Fruit fly (Drosophila melanogaster): Measurements from ENCODE around the gene MBD-R2.

Gene MBD-R2

DNA sequence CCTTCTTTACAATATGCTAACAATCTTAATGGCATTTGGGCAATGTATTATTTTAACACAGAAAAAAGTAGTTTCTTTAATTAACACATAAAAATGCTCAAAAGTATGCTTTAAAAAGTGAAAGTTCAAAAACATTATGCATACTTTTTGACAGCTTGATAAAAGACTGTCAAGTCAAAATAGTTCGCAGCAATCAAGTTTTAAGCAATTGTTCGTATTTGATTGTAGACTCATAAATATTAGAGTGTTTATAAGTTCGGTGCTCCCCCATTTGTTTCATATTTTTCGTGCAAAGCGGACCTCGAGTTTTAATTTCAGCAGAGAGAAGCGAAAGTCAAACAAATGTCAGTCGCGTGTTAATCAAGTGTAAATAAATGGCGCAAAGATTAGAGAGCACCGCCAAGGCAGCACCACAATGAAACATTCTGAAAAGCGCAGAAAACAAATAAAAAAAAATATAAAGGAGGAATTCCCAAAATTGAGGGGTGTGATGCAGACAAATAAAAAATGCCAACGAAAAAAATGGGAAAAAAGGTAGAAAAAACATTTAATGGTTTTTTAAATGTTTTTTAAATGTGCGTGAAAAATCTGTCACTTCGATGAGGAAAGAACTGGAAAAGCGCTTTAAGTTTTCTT lies 11.0 kb downstream of the MBD-R2 start:
- TF ChIP-seq psq (optimal IDR thresholded peaks at IDR 0.05), result no peak
- no peak for TF ChIP-seq insv (optimal IDR thresholded peaks at IDR 0.05)
- no peak for TF ChIP-seq h (optimal IDR thresholded peaks at IDR 0.05)
- TF ChIP-seq ttk (optimal IDR thresholded peaks at IDR 0.05), result no peak
- TF ChIP-seq Myc (optimal IDR thresholded peaks at IDR 0.05), result no peak
- no peak for TF ChIP-seq Sin3A (optimal IDR thresholded peaks at IDR 0.05)

DNA sequence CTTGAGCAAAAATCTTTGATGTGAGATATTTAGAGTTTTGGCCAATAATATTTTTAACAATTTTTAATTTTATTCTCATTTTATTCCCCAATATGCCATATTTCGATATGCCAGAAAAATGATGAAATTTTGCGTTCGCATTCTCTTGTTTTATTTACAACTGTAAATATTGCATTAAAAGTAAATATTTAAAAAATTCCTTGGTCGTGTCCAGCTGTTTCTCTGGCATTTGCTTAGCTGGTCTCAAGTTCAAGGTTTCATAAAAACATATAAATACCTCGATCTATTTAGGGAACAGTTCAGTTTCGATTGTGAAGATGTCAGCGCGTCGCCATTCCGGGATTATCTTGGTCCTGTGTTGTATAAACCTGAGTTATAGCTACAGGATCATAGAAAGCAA lies 14.7 kb downstream of the MBD-R2 start, which contains the start of gene Sgsf:
Gene Sgsf (plus strand): TSS at position 301 of the 400 bp plus-strand sequence.
- TF ChIP-seq ttk (optimal IDR thresholded peaks at IDR 0.05) (no peak), insv (optimal IDR thresholded peaks at IDR 0.05) (no peak), h (optimal IDR thresholded peaks at IDR 0.05) (no peak), Myc (optimal IDR thresholded peaks at IDR 0.05) (no peak), psq (optimal IDR thresholded peaks at IDR 0.05) (no peak), Sin3A (optimal IDR thresholded peaks at IDR 0.05) (no peak)

DNA sequence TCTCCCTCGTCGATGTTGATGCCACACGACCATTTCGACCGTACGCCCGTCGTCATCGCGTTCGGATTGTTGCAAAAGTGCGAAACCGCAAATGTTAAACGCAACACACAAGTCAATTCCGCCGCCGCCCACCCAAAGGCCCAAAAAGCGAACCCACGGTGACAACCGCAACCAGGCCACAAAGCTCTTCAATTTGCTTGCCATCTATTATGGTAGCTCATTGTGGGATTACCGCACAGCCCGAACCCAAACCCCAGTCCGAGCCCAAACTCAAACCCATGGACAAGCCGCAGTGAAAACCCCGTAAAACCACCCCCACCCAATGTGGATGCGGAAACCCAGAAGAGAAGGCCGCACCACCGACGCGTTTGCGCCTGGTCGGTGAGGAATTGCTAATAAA lies 26.2 kb downstream of the MBD-R2 start:
- TF ChIP-seq insv (optimal IDR thresholded peaks at IDR 0.05) (no peak), h (optimal IDR thresholded peaks at IDR 0.05) (no peak), psq (optimal IDR thresholded peaks at IDR 0.05) (no peak), ttk (optimal IDR thresholded peaks at IDR 0.05) (no peak), Sin3A (optimal IDR thresholded peaks at IDR 0.05) (no peak), Myc (optimal IDR thresholded peaks at IDR 0.05) (no peak)

DNA sequence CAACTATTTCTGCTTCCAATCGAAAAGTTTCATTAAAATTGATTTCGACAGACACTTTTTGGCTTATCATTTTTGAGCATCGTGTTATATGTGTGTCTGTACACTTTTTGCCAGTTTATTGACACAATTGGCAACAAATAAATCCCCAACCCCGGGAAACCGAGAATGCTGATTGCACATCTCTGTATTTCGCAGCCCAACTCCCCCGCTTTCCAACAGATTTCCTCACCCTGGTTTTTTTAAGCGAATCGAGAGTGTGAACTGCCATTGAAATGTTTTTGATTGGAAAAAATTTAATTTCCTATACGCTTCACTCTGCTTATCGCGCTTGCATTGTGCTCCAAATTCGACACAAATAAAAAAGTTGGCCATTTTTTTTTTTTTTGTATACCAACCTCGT lies 29.2 kb downstream of the MBD-R2 start:
- no peak for TF ChIP-seq insv (optimal IDR thresholded peaks at IDR 0.05)
- TF ChIP-seq psq (optimal IDR thresholded peaks at IDR 0.05), result no peak
- no peak for TF ChIP-seq Sin3A (optimal IDR thresholded peaks at IDR 0.05)
- no peak for TF ChIP-seq h (optimal IDR thresholded peaks at IDR 0.05)
- TF ChIP-seq ttk (optimal IDR thresholded peaks at IDR 0.05), result no peak
- no peak for TF ChIP-seq Myc (optimal IDR thresholded peaks at IDR 0.05)

DNA sequence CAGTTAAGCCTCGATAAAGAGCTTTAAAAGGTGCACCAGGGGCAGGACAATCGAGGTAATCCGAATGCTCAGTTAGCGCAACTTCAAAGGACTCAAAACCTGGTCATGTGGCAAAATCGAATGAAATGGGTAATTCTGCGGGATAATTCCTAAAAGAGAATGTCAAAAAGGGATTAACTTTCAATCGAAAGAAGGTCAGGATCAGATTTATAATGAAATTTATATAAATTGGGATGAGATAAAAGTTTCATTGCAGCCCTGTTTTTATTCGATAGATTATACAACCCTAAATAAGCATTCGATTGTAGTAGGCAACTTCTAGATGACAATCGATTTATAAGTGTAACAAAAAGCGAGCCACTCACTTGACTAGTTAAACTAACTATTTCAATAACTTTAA lies 32.8 kb downstream of the MBD-R2 start, which contains the start of gene CG10013:
Gene CG10013 (plus strand): TSS at position 301 of the 400 bp plus-strand sequence.
- TF ChIP-seq Myc (optimal IDR thresholded peaks at IDR 0.05) (no peak), Sin3A (optimal IDR thresholded peaks at IDR 0.05) (no peak), h (optimal IDR thresholded peaks at IDR 0.05) (no peak), ttk (optimal IDR thresholded peaks at IDR 0.05) (no peak), insv (optimal IDR thresholded peaks at IDR 0.05) (no peak), psq (optimal IDR thresholded peaks at IDR 0.05) (no peak)

dm6 chr3R:12317325-12317724 lies 38.7 kb downstream of the MBD-R2 start:
- TF ChIP-seq Sin3A (optimal IDR thresholded peaks at IDR 0.05) (no peak), psq (optimal IDR thresholded peaks at IDR 0.05) (no peak), h (optimal IDR thresholded peaks at IDR 0.05) (no peak), insv (optimal IDR thresholded peaks at IDR 0.05) (no peak), Myc (optimal IDR thresholded peaks at IDR 0.05) (no peak), ttk (optimal IDR thresholded peaks at IDR 0.05) (no peak)

DNA sequence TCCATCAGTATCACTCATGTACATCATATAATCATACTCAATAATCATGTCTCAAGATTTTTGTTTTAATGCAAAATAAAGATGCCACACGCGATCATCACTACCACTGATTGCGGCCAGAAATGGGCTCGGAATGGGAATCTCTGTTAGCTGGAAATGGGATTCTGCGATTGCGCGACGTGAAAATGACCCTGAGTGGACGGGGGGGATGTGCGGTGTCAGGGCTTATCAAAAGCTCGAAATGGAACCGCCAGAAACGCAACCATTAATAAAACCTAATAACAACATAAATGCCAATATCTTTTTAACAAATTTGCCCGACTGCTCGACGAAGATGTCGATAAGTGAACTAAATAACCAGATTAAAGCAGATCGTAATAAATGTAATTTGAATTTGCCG lies 39.6 kb downstream of the MBD-R2 start:
- TF ChIP-seq psq (optimal IDR thresholded peaks at IDR 0.05) (no peak), ttk (optimal IDR thresholded peaks at IDR 0.05) (no peak), h (optimal IDR thresholded peaks at IDR 0.05) (no peak), insv (optimal IDR thresholded peaks at IDR 0.05) (no peak), Sin3A (optimal IDR thresholded peaks at IDR 0.05) (no peak), Myc (optimal IDR thresholded peaks at IDR 0.05) (no peak)

DNA sequence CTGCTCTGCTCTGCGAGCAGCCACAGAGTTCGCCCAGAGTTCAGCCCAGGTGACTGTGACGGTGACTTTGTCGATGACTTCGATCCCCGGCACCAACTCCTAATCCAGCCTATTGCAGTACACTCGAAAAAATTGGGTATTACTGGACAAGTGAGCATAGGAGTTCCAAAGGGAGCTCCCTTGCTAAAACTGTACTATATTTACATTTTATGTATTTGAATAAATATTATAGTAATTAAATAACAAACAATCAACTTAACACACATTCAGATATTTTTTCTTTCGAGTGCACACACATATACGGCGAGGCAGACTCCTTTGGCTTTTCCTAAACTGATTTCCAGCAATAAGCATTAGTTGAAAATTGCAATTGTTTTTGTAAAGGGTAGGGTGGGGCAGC lies 40.6 kb downstream of the MBD-R2 start:
- TF ChIP-seq Sin3A (optimal IDR thresholded peaks at IDR 0.05) (no peak), Myc (optimal IDR thresholded peaks at IDR 0.05) (no peak), psq (optimal IDR thresholded peaks at IDR 0.05) (no peak), insv (optimal IDR thresholded peaks at IDR 0.05) (no peak), ttk (optimal IDR thresholded peaks at IDR 0.05) (no peak), h (optimal IDR thresholded peaks at IDR 0.05) (no peak)

DNA sequence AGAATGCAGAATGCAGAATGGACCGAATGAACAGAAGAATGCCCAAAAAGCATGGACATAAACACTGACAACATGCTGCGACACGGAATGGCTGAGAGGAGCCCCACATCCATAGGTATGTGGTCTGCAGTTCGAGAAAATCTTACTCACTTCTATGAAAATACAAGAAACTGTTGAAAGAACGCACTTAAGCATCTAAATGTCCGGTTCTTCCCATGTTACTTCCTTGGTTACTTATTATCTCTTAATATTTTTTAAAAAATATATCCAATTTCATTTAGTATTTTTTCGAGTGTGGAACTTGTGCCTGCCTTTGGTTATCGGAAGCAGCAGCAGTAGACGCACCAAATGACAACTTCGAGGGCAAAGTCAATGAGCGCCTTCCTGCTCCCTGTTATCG lies 41.8 kb downstream of the MBD-R2 start:
- TF ChIP-seq Myc (optimal IDR thresholded peaks at IDR 0.05) (no peak), ttk (optimal IDR thresholded peaks at IDR 0.05) (no peak), Sin3A (optimal IDR thresholded peaks at IDR 0.05) (no peak)

DNA sequence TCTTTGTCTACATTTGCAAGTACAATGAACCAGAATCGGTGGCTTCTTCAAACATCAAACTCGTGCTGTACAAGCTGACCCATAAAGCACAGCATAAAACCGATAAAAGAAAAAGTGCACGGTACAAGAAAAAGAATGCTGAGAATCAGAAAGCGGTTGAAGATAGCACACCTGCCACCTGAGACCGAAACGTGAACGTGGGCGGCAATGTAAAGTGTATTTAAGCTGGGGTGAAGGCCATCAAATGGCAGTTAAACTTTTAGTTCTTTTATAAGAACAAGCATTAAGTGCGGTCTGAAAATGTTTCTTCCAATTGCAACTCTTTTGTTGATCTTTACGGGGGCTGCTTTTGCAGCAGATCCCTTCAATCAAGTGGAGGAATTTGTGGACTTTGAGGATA lies 45.0 kb downstream of the MBD-R2 start, which contains the start of gene CG4066:
Gene CG4066 (plus strand): TSS at position 301 of the 400 bp plus-strand sequence.
- TF ChIP-seq Sin3A (optimal IDR thresholded peaks at IDR 0.05) (no peak), Myc (optimal IDR thresholded peaks at IDR 0.05) (no peak)

- no peak for TF ChIP-seq Myc (optimal IDR thresholded peaks at IDR 0.05)
- TF ChIP-seq h (optimal IDR thresholded peaks at IDR 0.05), result no peak
- TF ChIP-seq insv (optimal IDR thresholded peaks at IDR 0.05), result no peak
- no peak for TF ChIP-seq ttk (optimal IDR thresholded peaks at IDR 0.05)
- TF ChIP-seq Sin3A (optimal IDR thresholded peaks at IDR 0.05), result no peak
- no peak for TF ChIP-seq psq (optimal IDR thresholded peaks at IDR 0.05)
Observed at dm6 chr3R:12307569-12307968, 48.5 kb downstream of the MBD-R2 start.

- no peak for TF ChIP-seq Sin3A (optimal IDR thresholded peaks at IDR 0.05)
- no peak for TF ChIP-seq psq (optimal IDR thresholded peaks at IDR 0.05)
- TF ChIP-seq Myc (optimal IDR thresholded peaks at IDR 0.05), result no peak
- no peak for TF ChIP-seq h (optimal IDR thresholded peaks at IDR 0.05)
- no peak for TF ChIP-seq insv (optimal IDR thresholded peaks at IDR 0.05)
- TF ChIP-seq ttk (optimal IDR thresholded peaks at IDR 0.05), result no peak
Observed at dm6 chr3R:12302915-12303314, 53.1 kb downstream of the MBD-R2 start.
